Fruit fly (Drosophila melanogaster) whole organism, larva: Measurements from ENCODE around the gene Art4.

Experiments used
- noc ChIP-seq: fragments of 200-800 bp; sonication (Bioruptor generic); optimal IDR thresholded peaks from 3 replicates; lab custom pipeline; 2019; ENCODE audit warnings: missing biosample characterization, mild to moderate bottlenecking, missing genetic modification characterization, moderate library complexity

The Art4 gene

DNA sequence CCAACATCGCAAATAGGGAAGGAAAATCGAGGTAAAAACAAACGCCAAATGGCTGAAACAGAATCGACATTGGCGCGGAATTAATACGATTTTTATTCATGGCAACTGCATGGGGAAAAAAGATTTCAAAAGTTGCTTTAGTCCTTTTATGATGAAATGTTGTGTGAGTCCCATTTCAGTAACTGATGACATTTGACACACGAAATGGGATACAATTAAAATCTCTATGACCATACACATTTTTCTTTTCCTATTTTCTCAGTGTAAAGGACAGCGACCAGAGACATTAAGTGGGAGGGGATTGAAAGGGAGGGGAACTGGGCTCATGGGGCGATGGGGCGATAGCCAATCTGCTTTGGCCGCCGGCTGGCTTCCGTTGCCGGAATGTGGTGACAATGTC is 47.4 kb downstream of the Art4 start:
- TF ChIP-seq noc (tag; lab: Kevin White, UChicago), result no peak

DNA sequence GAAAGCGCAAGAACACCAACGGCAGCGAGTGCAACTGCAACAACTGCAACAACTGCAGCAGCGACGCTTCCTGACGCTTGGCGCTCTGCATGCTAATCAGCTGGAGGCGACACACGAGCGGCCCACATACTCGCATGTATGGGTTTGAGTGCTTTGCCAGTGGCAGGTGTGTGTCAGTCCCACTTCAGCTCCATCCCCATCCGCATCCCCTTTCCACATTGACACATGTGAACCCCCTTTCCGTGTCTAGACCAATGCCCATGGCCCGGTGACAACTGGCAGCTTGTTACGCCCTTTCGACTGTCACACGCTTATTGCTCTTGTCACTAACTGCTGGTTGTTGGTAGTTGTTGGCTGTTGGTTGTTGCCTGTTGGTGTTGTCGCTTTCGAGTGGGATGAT is 48.3 kb downstream of the Art4 start:
- no peak for TF ChIP-seq noc (tag; lab: Kevin White, UChicago)

DNA sequence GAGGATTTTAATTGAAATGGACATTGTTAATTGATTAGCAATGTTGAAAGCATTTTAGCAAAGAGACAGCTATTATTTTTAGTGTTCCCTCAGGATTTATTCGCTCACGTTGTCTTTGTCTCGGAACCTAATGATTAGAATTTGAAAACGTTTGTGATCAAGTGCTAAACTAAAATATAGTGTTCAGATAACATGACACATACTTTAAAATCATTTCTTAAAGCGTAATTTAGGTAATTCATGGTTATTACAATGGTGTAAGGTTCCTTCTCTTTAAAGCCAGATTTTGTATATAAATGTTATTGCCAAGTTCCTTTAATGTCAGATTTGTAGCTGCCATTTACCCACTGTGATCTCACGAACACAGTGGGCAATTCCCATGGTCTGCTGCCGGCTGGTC is 48.7 kb downstream of the Art4 start:
- TF ChIP-seq noc (tag; lab: Kevin White, UChicago), result no peak

DNA sequence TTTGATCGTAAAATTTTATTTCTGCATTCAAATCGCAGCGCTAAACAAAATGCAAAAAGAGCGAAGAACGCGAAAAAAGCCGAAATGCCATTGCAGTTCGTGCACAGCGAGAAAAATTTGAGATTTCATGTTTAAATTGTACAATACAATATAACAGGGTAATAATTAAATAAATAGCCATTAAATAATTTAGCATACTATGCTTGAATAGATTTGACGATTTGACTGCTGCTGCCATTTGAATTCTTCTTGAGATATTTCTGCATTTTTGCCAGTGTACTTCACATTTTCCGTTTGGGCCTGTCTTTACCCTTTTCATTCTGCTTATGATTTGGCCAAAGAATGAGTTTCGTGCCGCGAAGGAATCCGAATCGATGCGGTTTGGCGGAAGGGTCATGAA is 51.0 kb downstream of the Art4 start:
- no peak for TF ChIP-seq noc (tag; lab: Kevin White, UChicago)

DNA sequence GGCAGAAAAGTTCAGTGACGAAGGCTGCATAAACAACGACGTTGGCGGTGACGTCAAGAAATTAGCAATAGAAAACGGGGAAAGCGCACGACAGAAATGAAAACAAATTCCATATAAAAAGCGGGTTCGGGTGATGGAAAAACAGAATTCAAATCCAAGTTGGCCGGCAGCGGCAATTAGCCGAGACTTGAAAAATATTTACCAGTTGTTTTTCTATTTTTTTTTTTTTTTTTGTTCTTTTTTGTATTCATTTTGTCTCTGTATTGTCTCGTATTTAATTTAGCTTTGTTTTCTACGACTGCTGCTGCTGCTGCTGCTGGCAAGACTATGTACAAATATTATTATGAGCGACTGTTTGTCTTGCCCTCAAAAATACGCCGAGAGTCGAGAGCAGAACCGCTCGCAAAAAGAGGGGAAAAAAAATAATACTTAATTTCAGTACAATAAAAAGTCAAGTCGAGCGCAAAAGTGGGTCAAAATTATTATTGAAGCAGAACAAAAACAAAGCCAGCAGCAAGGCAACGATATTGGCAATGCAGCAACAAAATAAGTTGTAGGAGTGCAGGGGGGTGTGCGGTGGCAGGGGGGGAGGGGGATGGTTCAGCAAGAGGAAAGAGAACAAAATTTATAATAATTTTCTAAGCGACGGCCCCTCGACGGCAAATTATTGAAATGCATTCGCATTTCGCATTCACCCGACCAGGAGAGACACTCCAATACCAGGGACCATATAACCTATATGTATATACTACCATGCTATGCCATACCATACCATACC is 51.7 kb downstream of the Art4 start:
- TF ChIP-seq noc (tag; lab: Kevin White, UChicago), result no peak

DNA sequence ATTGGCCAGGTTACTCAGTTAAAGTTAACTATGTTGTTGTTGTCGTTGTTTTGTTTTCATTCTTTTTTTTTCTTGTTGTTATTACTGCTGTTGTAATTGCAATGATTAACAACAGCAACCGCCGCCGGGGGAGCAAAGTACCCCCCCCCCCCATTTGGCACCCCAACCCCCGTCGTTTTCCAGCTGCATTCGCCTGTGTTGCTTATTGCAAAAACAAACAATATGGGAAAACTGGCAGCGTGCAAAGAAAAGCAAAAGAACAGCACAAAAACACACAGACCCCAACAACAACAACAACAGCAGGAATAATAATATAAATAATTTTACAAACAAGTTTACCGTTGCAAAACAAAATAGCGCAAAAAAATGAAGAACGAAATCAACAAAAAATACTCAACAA is 52.5 kb downstream of the Art4 start:
- no peak for TF ChIP-seq noc (tag; lab: Kevin White, UChicago)
